Worm (Caenorhabditis elegans) whole organism, mixed stage, embryonic: ENCODE data around the gene F45D3.4.

Experiments
- M03D4.4 ChIP-seq: sonication (generic microtip); optimal IDR thresholded peaks from 2 replicates; lab custom pipeline; 2017; ENCODE audit warnings: mild to moderate bottlenecking, missing genetic modification characterization, missing compliant biosample characterization
- bed-3 ChIP-seq: fragments of 200-800 bp; sonication (Bioruptor generic); optimal IDR thresholded peaks from 3 replicates; lab custom pipeline; 2018; ENCODE audit warnings: mild to moderate bottlenecking, missing genetic modification characterization, moderate library complexity, missing compliant biosample characterization
- blmp-1 ChIP-seq: fragments of 150-350 bp; optimal IDR thresholded peaks from 2 replicates; lab custom pipeline; 2014; ENCODE audit warnings: missing biosample characterization, missing genetic modification characterization
- ceh-39 ChIP-seq: fragments of 150-350 bp; optimal IDR thresholded peaks from 2 replicates; lab custom pipeline; 2014; ENCODE audit warnings: missing biosample characterization, missing genetic modification characterization
- cnd-1 ChIP-seq: fragments of 200-800 bp; sonication (Bioruptor generic); optimal IDR thresholded peaks from 2 replicates; lab custom pipeline; 2018; ENCODE audit warnings: mild to moderate bottlenecking, missing genetic modification characterization, missing compliant biosample characterization
- drap-1 ChIP-seq: fragments of 200-800 bp; sonication (Bioruptor generic); optimal IDR thresholded peaks from 3 replicates; lab custom pipeline; 2018; ENCODE audit warnings: mild to moderate bottlenecking, missing genetic modification characterization, missing compliant biosample characterization
- elt-1 ChIP-seq: sonication (generic microtip); optimal IDR thresholded peaks from 2 replicates; lab custom pipeline; 2017; ENCODE audit warnings: missing genetic modification characterization, mild to moderate bottlenecking, missing compliant biosample characterization, antibody characterized with exemption, moderate library complexity, borderline replicate concordance; ENCODE audit not compliant: insufficient read depth
- elt-3 ChIP-seq: fragments of 150-350 bp; optimal IDR thresholded peaks from 2 replicates; lab custom pipeline; 2014; ENCODE audit warnings: missing biosample characterization, missing genetic modification characterization
- ham-2 ChIP-seq: fragments of 200-800 bp; sonication (Bioruptor generic); optimal IDR thresholded peaks from 2 replicates; lab custom pipeline; 2018; ENCODE audit warnings: mild to moderate bottlenecking, missing genetic modification characterization, missing compliant biosample characterization
- lin-13 ChIP-seq: fragments of 150-350 bp; optimal IDR thresholded peaks from 2 replicates; lab custom pipeline; 2014; ENCODE audit warnings: missing biosample characterization, missing genetic modification characterization
- lin-32 ChIP-seq: fragments of 200-800 bp; sonication (Bioruptor generic); optimal IDR thresholded peaks from 2 replicates; lab custom pipeline; 2018; ENCODE audit warnings: mild to moderate bottlenecking, missing genetic modification characterization, missing compliant biosample characterization
- lsy-2 ChIP-seq: fragments of 150-350 bp; optimal IDR thresholded peaks from 2 replicates; lab custom pipeline; 2014; ENCODE audit warnings: missing biosample characterization, missing genetic modification characterization
- mab-5 ChIP-seq: fragments of 150-350 bp; optimal IDR thresholded peaks from 2 replicates; lab custom pipeline; 2014; ENCODE audit warnings: missing biosample characterization, missing genetic modification characterization
- mep-1 ChIP-seq: fragments of 150-350 bp; optimal IDR thresholded peaks from 2 replicates; lab custom pipeline; 2017; ENCODE audit warnings: missing biosample characterization, missing genetic modification reagents, missing genetic modification characterization, inconsistent platforms
- mls-2 ChIP-seq: sonication (generic microtip); optimal IDR thresholded peaks from 2 replicates; lab custom pipeline; 2016; ENCODE audit warnings: mild to moderate bottlenecking, missing genetic modification characterization, moderate library complexity, missing compliant biosample characterization
- nhr-2 ChIP-seq: fragments of 150-350 bp; optimal IDR thresholded peaks from 2 replicates; lab custom pipeline; 2014; ENCODE audit warnings: missing biosample characterization, missing genetic modification characterization
- nhr-237 ChIP-seq: fragments of 150-350 bp; optimal IDR thresholded peaks from 2 replicates; lab custom pipeline; 2014; ENCODE audit warnings: missing biosample characterization, missing genetic modification characterization
- nhr-28 ChIP-seq: fragments of 150-350 bp; optimal IDR thresholded peaks from 2 replicates; lab custom pipeline; 2014; ENCODE audit warnings: missing biosample characterization, missing genetic modification characterization
- nhr-76 ChIP-seq: sonication (generic microtip); optimal IDR thresholded peaks from 2 replicates; lab custom pipeline; 2017; ENCODE audit warnings: missing biosample characterization, missing genetic modification characterization
- snpc-4 ChIP-seq: fragments of 150-350 bp; optimal IDR thresholded peaks from 2 replicates; lab custom pipeline; 2014; ENCODE audit warnings: missing biosample characterization, missing genetic modification characterization
- sptf-1 ChIP-seq: sonication (generic microtip); optimal IDR thresholded peaks from 2 replicates; lab custom pipeline; 2017; ENCODE audit warnings: mild to moderate bottlenecking, missing genetic modification characterization, moderate library complexity, missing compliant biosample characterization
- tbx-8 ChIP-seq: fragments of 200-800 bp; sonication (Bioruptor generic); optimal IDR thresholded peaks from 2 replicates; lab custom pipeline; 2018; ENCODE audit warnings: mild to moderate bottlenecking, missing genetic modification characterization, moderate library complexity, missing compliant biosample characterization
- unc-120 ChIP-seq: sonication (generic microtip); optimal IDR thresholded peaks from 2 replicates; lab custom pipeline; 2017; ENCODE audit warnings: missing genetic modification characterization, missing compliant biosample characterization; ENCODE audit not compliant: poor library complexity, severe bottlenecking
- unc-39 ChIP-seq: fragments of 150-350 bp; optimal IDR thresholded peaks from 2 replicates; lab custom pipeline; 2014; ENCODE audit warnings: missing biosample characterization, missing genetic modification characterization
- unc-62 ChIP-seq: fragments of 150-350 bp; optimal IDR thresholded peaks from 2 replicates; lab custom pipeline; 2014; ENCODE audit warnings: missing biosample characterization, missing genetic modification reagents, missing genetic modification characterization
- zip-8 ChIP-seq: fragments of 150-350 bp; optimal IDR thresholded peaks from 2 replicates; lab custom pipeline; 2014; ENCODE audit warnings: missing biosample characterization, missing genetic modification characterization
- ztf-11 ChIP-seq: fragments of 150-350 bp; optimal IDR thresholded peaks from 2 replicates; lab custom pipeline; 2014; ENCODE audit warnings: missing biosample characterization, missing genetic modification characterization

F45D3.4 gene

ce11 chrV:12596196-12596595 lies 43.2 kb upstream of the F45D3.4 start, which contains the start of gene mma-1:
mma-1 (minus strand) TSS chrV:12596296.
- TF ChIP-seq bed-3 (GFP tag; lab: Kevin White, UChicago) (no peak), lin-32 (GFP tag; lab: Kevin White, UChicago) (no peak)

- no peak for TF ChIP-seq drap-1 (GFP tag; lab: Kevin White, UChicago)
- no peak for TF ChIP-seq snpc-4
- TF ChIP-seq unc-120 (tag; lab: Kevin White, UChicago) = no peak
- TF ChIP-seq nhr-28 (tag; lab: Kevin White, UChicago) = no peak
- TF ChIP-seq sptf-1 (tag; lab: Kevin White, UChicago) = no peak
- no peak for TF ChIP-seq elt-1
- no peak for TF ChIP-seq unc-39 (tag; lab: Kevin White, UChicago)
- no peak for TF ChIP-seq ceh-39 (tag; lab: Kevin White, UChicago)
- TF ChIP-seq nhr-2 (tag; lab: Kevin White, UChicago) = no peak
- no peak for TF ChIP-seq zip-8 (tag; lab: Kevin White, UChicago)
- no peak for TF ChIP-seq lin-32 (GFP tag; lab: Kevin White, UChicago)
Measured at ce11 chrV:12592379-12592778, 39.4 kb upstream of the F45D3.4 start, which contains the start of gene C14C10.2. C14C10.2 (minus strand) TSS chrV:12592479.

ce11 chrV:12590601-12591000 lies 37.6 kb upstream of the F45D3.4 start, which contains the start of gene ttr-43:
ttr-43 (minus strand) TSS chrV:12590701.
- no peak for TF ChIP-seq mab-5 (tag; lab: Kevin White, UChicago)
- no peak for TF ChIP-seq cnd-1 (tag; lab: Kevin White, UChicago)
- TF ChIP-seq drap-1 (GFP tag; lab: Kevin White, UChicago) = no peak
- TF ChIP-seq bed-3 (GFP tag; lab: Kevin White, UChicago) = no peak
- no peak for TF ChIP-seq lsy-2 (tag; lab: Kevin White, UChicago)
- TF ChIP-seq elt-1 = no peak
- TF ChIP-seq M03D4.4 (tag; lab: Kevin White, UChicago) = no peak
- TF ChIP-seq nhr-2 (tag; lab: Kevin White, UChicago) = no peak
- no peak for TF ChIP-seq nhr-237 (tag; lab: Kevin White, UChicago)

ce11 chrV:12588030-12588429 lies 35.0 kb upstream of the F45D3.4 start, which contains the start of gene C14C10.1:
C14C10.1 (plus strand) TSS chrV:12588330.
- no peak for TF ChIP-seq nhr-28 (tag; lab: Kevin White, UChicago)
- TF ChIP-seq, all 35 proteins: peak for 0

- TF ChIP-seq drap-1 (GFP tag; lab: Kevin White, UChicago) (no peak), elt-3 (tag; lab: Kevin White, UChicago) (no peak), unc-120 (tag; lab: Kevin White, UChicago) (no peak), mep-1 (tag; lab: Kevin White, UChicago) (no peak), unc-62 (GFP tag; lab: Kevin White, UChicago) (no peak), elt-1 (no peak), lsy-2 (tag; lab: Kevin White, UChicago) (no peak), M03D4.4 (tag; lab: Kevin White, UChicago) (no peak), lin-13 (tag; lab: Kevin White, UChicago) (no peak), ham-2 (GFP tag; lab: Kevin White, UChicago) (no peak), nhr-28 (tag; lab: Kevin White, UChicago) (no peak)
Measured at ce11 chrV:12586793-12587192, 33.8 kb upstream of the F45D3.4 start.

ce11 chrV:12584771-12585170 lies 31.8 kb upstream of the F45D3.4 start:
- no peak for TF ChIP-seq drap-1 (GFP tag; lab: Kevin White, UChicago)
- no peak for TF ChIP-seq nhr-76 (tag; lab: Kevin White, UChicago)
- no peak for TF ChIP-seq tbx-8 (GFP tag; lab: Kevin White, UChicago)
- no peak for TF ChIP-seq ztf-11 (tag; lab: Kevin White, UChicago)
- TF ChIP-seq nhr-2 (tag; lab: Kevin White, UChicago) = no peak
- no peak for TF ChIP-seq mls-2 (tag; lab: Kevin White, UChicago)
- TF ChIP-seq lin-32 (GFP tag; lab: Kevin White, UChicago) = no peak
- TF ChIP-seq ham-2 (GFP tag; lab: Kevin White, UChicago) = no peak
- no peak for TF ChIP-seq zip-8 (tag; lab: Kevin White, UChicago)
- no peak for TF ChIP-seq ceh-39 (tag; lab: Kevin White, UChicago)
- TF ChIP-seq mab-5 (tag; lab: Kevin White, UChicago) = no peak
- TF ChIP-seq nhr-28 (tag; lab: Kevin White, UChicago) = no peak
- TF ChIP-seq elt-1 = no peak
- TF ChIP-seq bed-3 (GFP tag; lab: Kevin White, UChicago) = no peak
- TF ChIP-seq lsy-2 (tag; lab: Kevin White, UChicago) = no peak
- TF ChIP-seq blmp-1 (tag; lab: Kevin White, UChicago) = no peak
- TF ChIP-seq mep-1 (tag; lab: Kevin White, UChicago) = no peak
- TF ChIP-seq sptf-1 (tag; lab: Kevin White, UChicago) = no peak
